Fruit fly (Drosophila melanogaster) Kc167 (cell line): ENCODE measurements around the gene CG31741.

Source experiments
- Myc ChIP-seq: fragments of >200 bp; optimal IDR thresholded peaks from 2 replicates; lab custom pipeline; 2017; ENCODE audit warnings: missing external identifiers
- Sin3A ChIP-seq: fragments of >200 bp; optimal IDR thresholded peaks from 2 replicates; lab custom pipeline; 2018; ENCODE audit warnings: missing external identifiers
- h ChIP-seq: fragments of >200 bp; optimal IDR thresholded peaks from 3 replicates; lab custom pipeline; 2018; ENCODE audit warnings: missing external identifiers
- insv ChIP-seq: fragments of >200 bp; optimal IDR thresholded peaks from 3 replicates; lab custom pipeline; 2018; ENCODE audit warnings: missing external identifiers
- psq ChIP-seq: fragments of >200 bp; optimal IDR thresholded peaks from 2 replicates; lab custom pipeline; 2017; ENCODE audit warnings: missing external identifiers

DNA sequence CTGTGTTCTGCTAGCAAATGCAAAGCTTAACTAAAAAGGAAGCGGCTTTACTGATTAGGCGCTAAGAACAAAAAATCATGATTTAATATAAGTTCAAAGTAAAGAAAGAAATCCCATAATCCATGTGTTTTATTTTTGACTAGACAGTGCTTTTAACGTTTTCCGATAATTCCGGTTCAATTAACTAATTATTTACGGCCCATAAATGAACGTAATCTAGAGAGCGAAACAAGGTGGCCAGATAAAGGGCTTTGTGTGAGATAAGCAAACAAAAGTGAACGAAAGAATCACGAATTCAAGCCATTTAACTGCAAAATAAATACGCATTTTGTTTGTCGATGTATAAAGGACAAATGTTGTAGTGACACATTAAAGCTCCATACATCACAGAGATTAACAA, 31.0 kb downstream of the CG31741 start:
- TF ChIP-seq h (lab: Kevin White, UChicago) (no peak), psq (no peak), insv (no peak), Sin3A (no peak), Myc (lab: Kevin White, UChicago) (no peak)
